Fruit fly (Drosophila melanogaster) Kc167 (cell line): ENCODE measurements around the gene Mettl14.

Source experiments
- Sin3A ChIP-seq: fragments of >200 bp; optimal IDR thresholded peaks from 2 replicates; lab custom pipeline; 2018; ENCODE audit warnings: missing external identifiers
- psq ChIP-seq: fragments of >200 bp; optimal IDR thresholded peaks from 2 replicates; lab custom pipeline; 2017; ENCODE audit warnings: missing external identifiers
- ttk ChIP-seq: sonication (Bioruptor generic); optimal IDR thresholded peaks from 2 replicates; lab custom pipeline; 2017; ENCODE audit warnings: missing external identifiers

dm6 chr2L:8355419-8355818, 47.2 kb downstream of the Mettl14 start:
- TF ChIP-seq psq (no peak), ttk (lab: Kevin White, UChicago) (no peak), Sin3A (lab: Kevin White, UChicago) (no peak)
